Worm (Caenorhabditis elegans) whole organism, L4/young adult: ENCODE results near the gene nas-9.

Experiments
- dao-5 ChIP-seq: sonication (generic microtip); optimal IDR thresholded peaks from 2 replicates; lab custom pipeline; 2016; ENCODE audit warnings: missing genotype, missing genetic modification characterization, moderate library complexity, missing compliant biosample characterization
- him-1 ChIP-seq: sonication (generic microtip); optimal IDR thresholded peaks from 2 replicates; lab custom pipeline; 2016; ENCODE audit warnings: missing genotype, missing genetic modification reagents, missing genetic modification characterization, missing compliant biosample characterization

ce11 chrV:4851138-4851537, 11.3 kb upstream of the nas-9 start, which contains the start of gene nex-4:
- no peak for TF ChIP-seq him-1
- TF ChIP-seq dao-5 (tag; lab: Kevin White, UChicago), result no peak
